Fruit fly (Drosophila melanogaster): ENCODE measurements around the gene CG3588.

DNA sequence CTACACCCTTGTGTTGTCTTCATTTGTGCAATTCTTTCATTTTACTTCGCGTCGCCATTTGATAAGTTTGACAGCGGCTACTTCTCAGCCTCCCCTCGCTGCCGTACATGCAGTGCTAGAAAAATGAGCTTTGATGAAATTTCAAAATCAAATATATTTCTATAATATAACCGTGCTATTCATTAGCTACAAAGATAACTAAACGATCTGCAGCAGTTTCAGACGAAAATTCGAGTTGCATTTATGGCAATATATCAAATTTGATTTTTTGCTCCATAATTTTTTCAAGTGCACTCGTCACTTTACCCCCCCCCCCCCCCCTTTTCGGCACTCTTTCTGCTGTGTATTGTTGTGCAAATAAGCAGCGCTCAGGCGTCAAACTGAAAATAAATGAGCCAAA is 7.0 kb upstream of the CG3588 start:
- TF ChIP-seq GATAe (GFP tag; conservative IDR thresholded peaks at IDR 0.05) (no peak), maf-S (GFP tag; optimal IDR thresholded peaks at IDR 0.05) (no peak), Fer3 (tag; optimal IDR thresholded peaks at IDR 0.05) (peak; percentile 2), ac (GFP tag; optimal IDR thresholded peaks at IDR 0.05) (no peak), CG3065 (GFP tag; optimal IDR thresholded peaks at IDR 0.05) (no peak), Bdp1 (GFP tag; optimal IDR thresholded peaks at IDR 0.05) (no peak), CG2712 (tag; optimal IDR thresholded peaks at IDR 0.05) (peak; percentile 13), CG13624 (GFP tag; optimal IDR thresholded peaks at IDR 0.05) (no peak), usp (GFP tag; optimal IDR thresholded peaks at IDR 0.05) (no peak), ind (GFP tag; optimal IDR thresholded peaks at IDR 0.05) (no peak), CG2678 (tag; optimal IDR thresholded peaks at IDR 0.05) (peak; percentile 24)
